Worm (Caenorhabditis elegans) whole organism, L1 larva: ENCODE data around the gene Y102A5C.2.
"Not testable (repeated sequence)": the region's sequence is repeated elsewhere in the genome, so short reads cannot be mapped to it uniquely, and the experiment has no call there.

Experiments used
- dpl-1 ChIP-seq, 3 experiments: fragments of 150-350 bp in 2 of 3; sonication (generic microtip) in 1 of 3; optimal IDR thresholded peaks; 2 replicates each; lab custom pipeline; 2014 to 2017; ENCODE audit warnings: missing biosample characterization in 3 of 3, missing genetic modification characterization in 3 of 3, missing genetic modification reagents in 3 of 3
- fos-1 ChIP-seq: fragments of 150-350 bp; optimal IDR thresholded peaks from 2 replicates; lab custom pipeline; 2014; ENCODE audit warnings: missing biosample characterization, missing genetic modification characterization
- lir-3 ChIP-seq: sonication (generic microtip); optimal IDR thresholded peaks from 2 replicates; lab custom pipeline; 2016; ENCODE audit warnings: mild to moderate bottlenecking, missing genetic modification characterization, moderate library complexity, missing compliant biosample characterization; ENCODE audit not compliant: poor library complexity
- nhr-19 ChIP-seq: fragments of 200-800 bp; sonication (Bioruptor generic); conservative IDR thresholded peaks from 2 replicates; pipeline ENCODE4 v1.3.6; 2022; ENCODE audit warnings: missing genetic modification characterization, missing compliant biosample characterization
- nhr-28 ChIP-seq: fragments of 150-350 bp; optimal IDR thresholded peaks from 2 replicates; lab custom pipeline; 2014; ENCODE audit warnings: missing biosample characterization, missing genetic modification characterization
- zip-4 ChIP-seq: fragments of 200-800 bp; sonication (Bioruptor generic); optimal IDR thresholded peaks from 2 replicates; lab custom pipeline; 2018; ENCODE audit warnings: mild to moderate bottlenecking, missing genetic modification characterization, moderate library complexity, missing compliant biosample characterization

ce11 chrV:16949609-16950008 lies 31.1 kb downstream of the Y102A5C.2 start, which contains the start of gene fbxa-111:
- TF ChIP-seq fos-1 (tag; lab: Kevin White, UChicago); dpl-1 (GFP tag; optimal IDR thresholded peaks at IDR 0.05; lab: Kevin White, UChicago); nhr-28 (tag; lab: Kevin White, UChicago); lir-3 (tag; lab: Kevin White, UChicago); nhr-19 (GFP tag; lab: Robert Waterston, UW); zip-4 (GFP tag; lab: Kevin White, UChicago): not testable (repeated sequence)
